Worm (Caenorhabditis elegans): ENCODE results near the gene uvs-1.

uvs-1 gene

DNA sequence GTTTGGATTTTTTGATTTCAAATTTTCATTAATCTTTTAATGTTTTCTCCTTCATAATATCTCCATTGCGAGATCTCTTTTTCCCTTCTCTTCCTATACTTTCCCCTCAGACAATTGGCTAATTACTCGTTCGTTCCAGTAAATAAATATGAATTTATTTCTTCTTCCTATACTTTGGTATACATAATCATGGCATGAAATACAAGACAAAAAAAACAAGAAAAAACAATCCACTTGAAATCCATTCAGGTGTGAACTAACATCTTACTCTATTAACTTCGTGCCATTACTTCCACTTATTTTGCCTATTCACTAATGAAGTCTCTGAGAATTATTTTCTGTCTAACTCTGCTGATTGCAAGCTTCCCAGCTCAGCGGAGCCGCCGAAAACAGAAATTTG, 38.2 kb upstream of the uvs-1 start, which contains the start of gene grd-8:
Gene grd-8, plus strand, starts transcription at position 301 of the 400 bp plus-strand sequence.
- TF ChIP-seq egl-27 (tag; optimal IDR thresholded peaks at IDR 0.05) (no peak), nhr-129 (tag; optimal IDR thresholded peaks at IDR 0.05) (no peak), sem-4 (tag; optimal IDR thresholded peaks at IDR 0.05) (no peak), peb-1 (tag; optimal IDR thresholded peaks at IDR 0.05) (no peak), ztf-4 (tag; optimal IDR thresholded peaks at IDR 0.05) (no peak), nhr-23 (tag; optimal IDR thresholded peaks at IDR 0.05) (no peak), nhr-25 (tag; optimal IDR thresholded peaks at IDR 0.05) (no peak), nhr-10 (tag; optimal IDR thresholded peaks at IDR 0.05) (no peak), nhr-237 (tag; optimal IDR thresholded peaks at IDR 0.05) (no peak), lsy-2 (tag; optimal IDR thresholded peaks at IDR 0.05) (no peak), mdl-1 (tag; optimal IDR thresholded peaks at IDR 0.05) (no peak), snpc-4 (tag; optimal IDR thresholded peaks at IDR 0.05) (no peak), unc-39 (tag; optimal IDR thresholded peaks at IDR 0.05) (no peak)

DNA sequence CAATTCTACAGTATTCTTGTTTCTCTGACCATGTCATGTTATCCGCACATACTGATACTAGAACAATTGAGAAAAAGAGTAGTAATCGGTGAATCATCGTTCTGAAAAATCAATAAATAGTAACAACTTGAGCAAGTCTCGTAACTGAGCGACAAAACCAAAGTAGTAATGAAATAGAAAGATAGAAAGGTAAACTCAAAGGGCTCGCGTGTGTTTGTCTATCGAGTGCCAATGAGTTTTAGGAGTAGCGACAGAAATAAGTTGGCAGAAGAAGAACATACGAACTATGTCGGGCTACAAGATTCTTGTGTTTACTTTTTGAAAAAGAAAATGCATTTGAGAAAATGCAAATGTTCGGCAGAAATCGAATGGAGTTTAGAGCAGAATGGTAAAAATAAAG, 35.5 kb upstream of the uvs-1 start, which contains the start of gene C37C3.12:
Gene C37C3.12, minus strand, starts transcription at position 101 of the 400 bp plus-strand sequence.
- TF ChIP-seq blmp-1 (tag; optimal IDR thresholded peaks at IDR 0.05; ENCODE audit: insufficient read depth) = no peak
- no peak for TF ChIP-seq nhr-11 (tag; optimal IDR thresholded peaks at IDR 0.05)
- TF ChIP-seq R02D3.7 (tag; optimal IDR thresholded peaks at IDR 0.05) = no peak
- TF ChIP-seq snpc-4 (tag; optimal IDR thresholded peaks at IDR 0.05) = no peak
- TF ChIP-seq nhr-23 (tag; optimal IDR thresholded peaks at IDR 0.05) = no peak
- TF ChIP-seq aly-2 (tag; optimal IDR thresholded peaks at IDR 0.05) = no peak

DNA sequence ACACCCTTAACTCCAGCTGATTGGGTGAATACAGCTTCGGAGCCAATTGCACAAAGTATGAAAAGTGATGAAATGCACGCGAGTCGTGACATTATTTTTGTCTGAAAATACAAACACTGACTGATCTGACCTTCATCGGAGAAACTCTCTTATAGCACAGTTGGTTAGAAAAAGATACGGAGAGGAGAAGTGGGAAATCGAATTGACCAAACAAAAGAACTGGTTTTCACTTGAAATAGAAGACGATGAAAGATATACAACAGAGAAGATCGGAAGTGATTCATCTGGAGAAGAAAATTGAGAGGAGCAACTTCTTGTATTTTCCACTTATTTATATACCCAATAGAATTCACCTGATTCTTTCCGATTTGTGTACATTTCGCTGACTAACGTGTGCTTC, 33.8 kb upstream of the uvs-1 start, which contains the start of gene ttr-33:
Gene ttr-33, minus strand, starts transcription at position 101 of the 400 bp plus-strand sequence.
- TF ChIP-seq ztf-1 (GFP tag; conservative IDR thresholded peaks at IDR 0.05) (no peak), fos-1 (tag; optimal IDR thresholded peaks at IDR 0.05) (peak; percentile 12), nhr-12 (tag; optimal IDR thresholded peaks at IDR 0.05) (no peak), dmd-4 (tag; optimal IDR thresholded peaks at IDR 0.05) (no peak), sma-3 (GFP tag; optimal IDR thresholded peaks at IDR 0.05) (peak; percentile 12), sma-9 (GFP tag; optimal IDR thresholded peaks at IDR 0.05) (peak; percentile 22), sma-9 (tag; optimal IDR thresholded peaks at IDR 0.05) (no peak)

DNA sequence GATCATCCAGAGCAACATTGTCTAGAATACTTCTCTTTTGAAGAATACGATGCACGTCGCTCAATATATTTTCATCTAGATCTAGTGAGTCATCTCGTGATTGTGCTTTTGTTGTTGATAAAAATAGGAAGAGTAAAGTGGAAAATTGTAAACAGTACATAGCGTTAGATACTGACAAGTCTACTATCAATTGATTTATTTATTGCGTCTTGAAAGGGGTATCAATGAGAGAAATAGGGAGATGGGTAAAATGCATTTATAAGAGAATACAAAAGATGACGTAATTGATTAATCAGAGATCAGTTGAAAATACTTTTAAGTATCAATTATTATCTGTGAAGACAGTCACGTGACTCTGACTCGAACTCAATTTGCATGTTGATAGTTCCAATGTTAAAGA, 32.9 kb upstream of the uvs-1 start, which contains the start of gene txt-5:
Gene txt-5, minus strand, starts transcription at position 224 of the 400 bp plus-strand sequence.
- no peak for TF ChIP-seq blmp-1 (tag; optimal IDR thresholded peaks at IDR 0.05; ENCODE audit: insufficient read depth)
- TF ChIP-seq Y55F3AM.14 (GFP tag; optimal IDR thresholded peaks at IDR 0.05) = no peak
- no peak for TF ChIP-seq ceh-16 (tag; optimal IDR thresholded peaks at IDR 0.05)
- TF ChIP-seq nhr-23 (tag; optimal IDR thresholded peaks at IDR 0.05) = no peak
- TF ChIP-seq elt-3 (tag; optimal IDR thresholded peaks at IDR 0.05) = no peak
- TF ChIP-seq aly-2 (tag; optimal IDR thresholded peaks at IDR 0.05) = no peak
- peak; percentile 77 for TF ChIP-seq sma-3 (GFP tag; optimal IDR thresholded peaks at IDR 0.05)
- TF ChIP-seq C34F6.9 (tag; optimal IDR thresholded peaks at IDR 0.05) = no peak
- no peak for TF ChIP-seq elt-1 (tag; optimal IDR thresholded peaks at IDR 0.05)
- no peak for TF ChIP-seq F13H6.1 (tag; optimal IDR thresholded peaks at IDR 0.05)
- no peak for TF ChIP-seq ceh-82 (tag; optimal IDR thresholded peaks at IDR 0.05)
- no peak for TF ChIP-seq nhr-6 (tag; optimal IDR thresholded peaks at IDR 0.05)
- TF ChIP-seq nhr-129 (tag; optimal IDR thresholded peaks at IDR 0.05) = peak; percentile 39
- TF ChIP-seq dmd-4 (tag; optimal IDR thresholded peaks at IDR 0.05) = no peak
- TF ChIP-seq nhr-25 (tag; optimal IDR thresholded peaks at IDR 0.05) = peak; percentile 44
- no peak for TF ChIP-seq peb-1 (tag; optimal IDR thresholded peaks at IDR 0.05)
- no peak for TF ChIP-seq mbf-1 (tag; optimal IDR thresholded peaks at IDR 0.05)
- TF ChIP-seq sma-9 (GFP tag; optimal IDR thresholded peaks at IDR 0.05) = peak; percentile 19
- no peak for TF ChIP-seq sma-9 (tag; optimal IDR thresholded peaks at IDR 0.05)
- peak; percentile 20 for TF ChIP-seq nhr-21 (tag; optimal IDR thresholded peaks at IDR 0.05)
- TF ChIP-seq crh-2 (tag; optimal IDR thresholded peaks at IDR 0.05) = peak; percentile 53
- TF ChIP-seq fos-1 (tag; optimal IDR thresholded peaks at IDR 0.05) = peak; percentile 28
- TF ChIP-seq gmeb-1 (tag; optimal IDR thresholded peaks at IDR 0.05) = peak; percentile 29
- no peak for TF ChIP-seq ztf-11 (tag; optimal IDR thresholded peaks at IDR 0.05)
- no peak for TF ChIP-seq sem-4 (tag; optimal IDR thresholded peaks at IDR 0.05)
- TF ChIP-seq snpc-4 (tag; optimal IDR thresholded peaks at IDR 0.05) = no peak
- TF ChIP-seq ama-1 (optimal IDR thresholded peaks at IDR 0.05) = peak; percentile 26
